Fruit fly (Drosophila melanogaster): ENCODE data around the gene CG6431.

DNA sequence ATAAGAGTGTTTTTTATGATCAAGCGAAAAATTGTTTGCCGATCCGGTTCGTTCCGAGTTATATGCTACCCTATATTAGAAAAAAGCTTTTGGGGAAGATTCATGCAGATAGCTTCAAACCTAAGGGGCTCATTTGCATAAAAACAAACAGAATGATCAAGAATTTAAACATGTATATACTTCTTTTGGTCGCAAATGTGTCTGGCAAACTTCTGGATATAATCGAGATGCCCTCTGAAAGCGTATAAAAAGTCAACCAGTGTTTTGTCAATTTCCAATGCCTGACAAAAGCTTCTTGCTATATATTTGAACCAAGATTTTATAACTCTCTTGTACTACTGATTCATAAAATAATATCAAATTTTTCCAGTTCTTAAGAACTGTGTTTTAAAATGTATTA lies 38.3 kb upstream of the CG6431 start:
- no peak for TF ChIP-seq ttk (optimal IDR thresholded peaks at IDR 0.05)
- no peak for TF ChIP-seq psq (optimal IDR thresholded peaks at IDR 0.05)

Data from Kc167 (cell line).